Worm (Caenorhabditis elegans) whole organism, L4/young adult: ENCODE results near the gene T19B10.5.

Experiments used
- W03F9.2 ChIP-seq: fragments of 150-350 bp; optimal IDR thresholded peaks from 2 replicates; lab custom pipeline; 2014; ENCODE audit warnings: missing biosample characterization, missing genetic modification characterization
- dao-5 ChIP-seq: sonication (generic microtip); optimal IDR thresholded peaks from 2 replicates; lab custom pipeline; 2016; ENCODE audit warnings: missing genotype, missing genetic modification characterization, moderate library complexity, missing compliant biosample characterization
- him-1 ChIP-seq: sonication (generic microtip); optimal IDR thresholded peaks from 2 replicates; lab custom pipeline; 2016; ENCODE audit warnings: missing genotype, missing genetic modification reagents, missing genetic modification characterization, missing compliant biosample characterization

- no peak for TF ChIP-seq him-1
- TF ChIP-seq dao-5 (tag; lab: Kevin White, UChicago) = no peak
- no peak for TF ChIP-seq W03F9.2 (tag; lab: Kevin White, UChicago)
Measured at ce11 chrV:11245029-11245428, 10.6 kb downstream of the T19B10.5 start.
